Worm (Caenorhabditis elegans) whole organism, dauer: ENCODE results near the gene F29A7.3.

ENCODE experiments used
- unc-62 ChIP-seq: sonication (generic microtip); optimal IDR thresholded peaks from 2 replicates; lab custom pipeline; 2017; ENCODE audit warnings: missing biosample characterization, missing genetic modification reagents, missing genetic modification characterization

Gene F29A7.3

DNA sequence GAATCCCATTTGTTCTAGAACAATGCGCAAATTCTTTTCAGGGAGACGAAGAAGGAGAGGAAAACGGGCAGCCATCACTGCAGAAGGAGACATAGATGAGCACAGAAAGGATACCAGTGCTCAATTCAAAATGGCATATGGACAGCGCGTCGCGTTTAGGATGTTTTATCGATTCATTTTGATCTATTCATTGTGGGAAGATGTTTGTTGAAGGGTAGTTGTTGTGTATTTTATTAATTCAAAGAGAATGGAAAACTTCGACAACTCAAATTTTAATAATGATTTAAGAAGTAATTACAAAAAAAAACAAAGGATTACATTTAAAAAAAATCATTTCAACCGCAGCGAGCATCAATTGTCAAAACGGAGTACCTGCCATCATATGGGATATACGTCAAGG lies 19.1 kb downstream of the F29A7.3 start, which contains the start of gene sdz-10:
TSS of gene sdz-10 (minus strand) at position 101 of the 400 bp plus-strand sequence.
- no peak for TF ChIP-seq unc-62 (GFP tag; lab: Kevin White, UChicago)

DNA sequence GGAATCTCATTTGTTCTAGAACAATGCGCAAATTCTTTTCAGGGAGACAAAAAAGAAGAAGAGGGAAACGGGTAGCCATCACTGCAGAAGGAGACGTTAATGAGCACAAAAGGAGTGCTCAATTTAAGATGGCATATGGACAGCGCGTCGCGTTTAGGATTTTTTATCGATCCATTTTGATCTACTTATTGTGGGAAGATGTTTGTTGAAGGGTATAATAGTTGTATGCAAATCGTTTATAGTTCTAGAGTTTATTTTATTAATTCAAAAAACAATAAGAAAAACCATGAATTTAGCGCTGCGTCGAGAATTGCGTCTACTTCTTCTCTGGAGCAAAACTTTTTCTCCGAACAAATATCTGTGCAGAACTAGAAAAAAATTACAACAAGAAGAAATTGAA lies 20.4 kb downstream of the F29A7.3 start, which contains the start of gene sdz-9:
TSS of gene sdz-9 (minus strand) at position 101 of the 400 bp plus-strand sequence.
- no peak for TF ChIP-seq unc-62 (GFP tag; lab: Kevin White, UChicago)

DNA sequence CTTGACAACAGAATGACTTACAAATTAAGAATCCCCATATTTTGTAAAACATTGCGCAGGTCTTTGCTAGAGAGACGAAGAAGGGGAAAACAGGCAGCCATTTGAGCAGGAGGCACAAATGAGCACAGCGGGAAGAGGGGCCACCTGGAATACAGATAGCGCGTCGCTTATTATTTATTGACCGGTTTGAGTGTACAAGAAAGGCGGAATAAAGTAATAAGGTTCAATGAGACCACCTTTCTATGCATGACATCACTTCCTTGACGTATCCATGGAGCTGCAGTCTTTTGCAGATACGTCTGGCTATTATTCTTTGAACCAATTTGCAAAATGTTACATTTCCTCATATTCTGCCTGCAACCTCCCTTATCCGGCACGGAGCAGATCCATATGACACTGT lies 21.8 kb downstream of the F29A7.3 start, which contains the start of gene fbxb-111:
TSS of gene fbxb-111 (minus strand) at position 101 of the 400 bp plus-strand sequence.
- TF ChIP-seq unc-62 (GFP tag; lab: Kevin White, UChicago) = no peak

DNA sequence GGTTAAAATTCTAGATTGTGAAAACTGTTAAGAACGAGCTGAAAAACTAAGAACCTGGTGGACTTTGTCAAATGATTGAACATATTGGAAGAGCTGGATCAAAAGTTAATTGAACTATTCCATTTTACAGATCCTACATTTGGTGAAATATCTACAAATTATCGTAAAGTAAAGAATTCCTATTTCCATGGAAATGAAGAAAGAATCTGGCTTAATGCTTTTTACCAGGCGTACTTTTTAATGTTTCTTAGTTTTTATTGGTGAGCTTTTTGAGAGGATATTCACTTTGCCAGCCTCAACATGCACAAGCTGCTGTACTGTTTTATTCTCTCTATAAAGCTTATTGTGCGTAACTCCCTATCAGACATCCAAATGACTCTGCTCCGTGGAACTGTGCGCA lies 24.7 kb downstream of the F29A7.3 start, which contains the start of gene F08D12.4:
TSS of gene F08D12.4 (plus strand) at position 301 of the 400 bp plus-strand sequence.
- TF ChIP-seq unc-62 (GFP tag; lab: Kevin White, UChicago) = no peak

DNA sequence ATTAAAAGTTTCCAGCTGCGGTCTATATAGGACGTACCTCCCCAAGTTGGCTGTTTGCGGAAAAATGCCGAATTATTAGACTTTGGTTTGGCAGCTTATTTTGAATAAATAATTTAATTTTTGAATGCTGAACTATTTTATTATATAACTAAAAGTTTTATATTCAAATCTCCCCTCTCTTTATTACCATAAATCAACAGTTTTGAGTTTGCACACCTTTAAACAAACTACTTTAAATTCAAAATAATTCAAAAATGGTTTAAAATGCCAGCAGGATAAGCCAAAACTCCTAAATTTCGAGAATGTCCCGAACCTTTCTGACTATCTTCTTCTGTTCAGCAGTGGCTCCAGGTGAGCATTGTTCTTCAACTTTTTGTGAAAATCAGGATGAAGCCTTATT lies 26.2 kb downstream of the F29A7.3 start, which contains the start of gene F08D12.3:
TSS of gene F08D12.3 (plus strand) at position 301 of the 400 bp plus-strand sequence.
- no peak for TF ChIP-seq unc-62 (GFP tag; lab: Kevin White, UChicago)

DNA sequence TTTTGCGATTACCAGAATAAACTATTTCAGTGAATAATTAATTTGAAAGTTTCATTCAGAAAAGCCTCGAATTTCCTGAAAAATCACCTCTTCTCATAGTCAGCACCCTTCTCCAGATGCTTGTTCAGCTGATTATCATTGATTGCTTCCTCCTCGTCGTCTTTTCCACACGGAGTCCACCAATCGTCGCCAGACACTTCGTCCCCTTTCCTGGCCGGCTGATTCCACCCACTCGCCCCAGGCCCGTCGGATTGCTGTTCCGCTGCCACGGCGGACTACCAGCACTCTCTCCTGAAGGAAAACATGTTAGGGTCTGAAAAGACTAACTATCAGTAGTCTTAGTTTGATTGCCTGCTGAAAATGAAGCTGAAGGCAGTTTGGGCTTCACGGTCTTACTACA lies 27.7 kb downstream of the F29A7.3 start:
- no peak for TF ChIP-seq unc-62 (GFP tag; lab: Kevin White, UChicago)

DNA sequence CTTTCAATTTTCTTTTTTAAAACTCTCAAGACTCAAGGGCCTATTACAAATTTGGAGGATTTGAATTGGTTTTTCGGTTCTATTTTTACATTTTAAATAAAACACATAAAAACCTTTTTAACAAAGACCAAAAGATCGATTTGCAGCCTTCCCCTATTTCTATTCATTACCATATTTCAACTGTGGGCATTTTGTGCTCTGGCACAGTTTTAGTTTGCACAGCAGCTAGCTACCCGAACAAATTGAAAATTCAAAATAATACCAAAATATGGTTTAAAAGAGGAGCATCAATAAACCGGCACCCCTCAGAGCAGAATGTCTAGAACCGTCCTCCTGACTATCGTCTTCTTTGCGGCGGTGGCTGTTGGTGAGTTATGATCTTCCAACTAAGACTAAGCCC lies 28.3 kb downstream of the F29A7.3 start, which contains the start of gene F08D12.2:
TSS of gene F08D12.2 (plus strand) at position 301 of the 400 bp plus-strand sequence.
- no peak for TF ChIP-seq unc-62 (GFP tag; lab: Kevin White, UChicago)

DNA sequence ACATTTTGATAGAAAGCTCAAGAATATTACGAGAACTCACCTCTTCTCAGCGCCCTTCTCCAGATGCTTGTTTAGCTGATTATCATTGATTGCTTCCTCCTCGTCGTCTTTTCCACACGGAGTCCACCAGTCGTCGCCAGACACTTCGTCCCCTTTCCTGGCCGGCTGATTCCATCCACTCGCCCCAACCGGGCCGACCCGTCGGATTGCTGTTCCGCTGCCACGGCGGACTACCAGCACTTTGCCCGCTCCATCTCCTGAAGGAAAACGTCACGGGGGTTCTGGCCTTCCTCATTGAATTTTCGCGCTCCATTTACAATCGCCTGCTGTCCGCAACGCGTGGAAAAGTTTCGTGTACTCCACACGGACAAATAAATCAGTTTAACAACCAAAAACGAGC lies 30.3 kb downstream of the F29A7.3 start:
- TF ChIP-seq unc-62 (GFP tag; lab: Kevin White, UChicago) = no peak

DNA sequence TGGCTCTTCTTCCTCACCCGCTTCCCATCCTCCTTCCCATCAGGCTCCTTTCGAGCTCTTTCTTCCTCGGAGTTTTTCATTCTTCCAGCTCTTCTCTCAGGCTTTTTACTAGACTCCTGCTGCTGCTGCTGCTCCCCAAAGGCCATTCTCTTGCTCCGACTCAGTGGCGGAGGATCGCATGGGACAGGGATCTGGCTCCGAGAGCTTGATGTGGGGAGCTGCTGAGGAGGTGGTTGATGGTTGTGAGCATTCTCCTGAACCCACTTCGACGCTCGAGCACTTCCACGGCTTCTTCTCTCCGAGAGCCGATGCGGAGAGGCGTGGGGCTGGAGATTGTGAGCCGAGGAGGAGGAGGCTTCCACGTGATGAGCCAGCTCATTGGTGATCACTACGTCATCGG lies 32.7 kb downstream of the F29A7.3 start:
- TF ChIP-seq unc-62 (GFP tag; lab: Kevin White, UChicago) = no peak

DNA sequence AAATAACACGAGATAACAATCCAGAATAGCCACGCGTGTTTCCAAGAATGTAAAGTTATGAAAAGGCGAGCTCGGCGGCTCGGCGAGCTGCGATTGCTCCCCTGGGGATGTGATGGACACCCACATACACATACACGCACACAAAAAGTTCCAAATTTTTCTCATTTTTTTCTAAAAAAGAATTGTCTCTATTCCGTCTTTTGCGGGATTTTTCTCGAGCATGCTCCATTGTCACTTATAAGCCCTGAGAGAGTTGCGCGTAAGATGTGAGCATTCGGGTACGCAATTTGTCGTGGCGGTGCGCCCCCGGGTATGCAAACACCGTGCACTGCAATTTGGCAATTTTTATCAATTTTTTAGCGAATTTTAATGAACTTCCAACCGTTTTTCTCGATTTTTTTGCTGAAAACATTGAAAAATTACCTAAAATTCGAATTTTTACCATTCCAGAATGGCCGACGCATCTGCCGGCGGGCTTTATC lies 34.0 kb downstream of the F29A7.3 start, which contains the start of the genes F08D12.12 and srpa-72:
TSS of gene F08D12.12 (minus strand) at position 51 of the 482 bp plus-strand sequence.
TSS of gene srpa-72 (plus strand) at position 451 of the 482 bp plus-strand sequence.
- no peak for TF ChIP-seq unc-62 (GFP tag; lab: Kevin White, UChicago)

DNA sequence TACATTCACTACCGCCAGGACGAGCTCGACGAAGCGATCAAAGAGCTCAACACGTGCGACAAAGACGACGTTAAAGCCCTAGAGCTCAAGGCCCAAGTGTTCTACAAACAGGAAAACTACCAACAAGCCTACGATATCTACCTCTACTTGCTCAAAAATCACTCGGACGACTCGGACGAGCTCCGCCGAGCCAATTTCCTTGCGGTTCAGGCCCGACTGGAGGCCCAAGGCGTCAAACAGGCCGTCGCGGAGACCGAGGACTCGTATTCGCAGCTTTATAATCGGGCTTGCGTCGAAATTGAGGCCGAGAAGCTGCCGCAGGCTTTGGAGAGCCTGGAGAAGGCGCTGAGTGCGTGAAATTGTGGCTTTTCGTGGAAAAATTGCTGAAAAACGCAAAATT lies 34.8 kb downstream of the F29A7.3 start:
- no peak for TF ChIP-seq unc-62 (GFP tag; lab: Kevin White, UChicago)

DNA sequence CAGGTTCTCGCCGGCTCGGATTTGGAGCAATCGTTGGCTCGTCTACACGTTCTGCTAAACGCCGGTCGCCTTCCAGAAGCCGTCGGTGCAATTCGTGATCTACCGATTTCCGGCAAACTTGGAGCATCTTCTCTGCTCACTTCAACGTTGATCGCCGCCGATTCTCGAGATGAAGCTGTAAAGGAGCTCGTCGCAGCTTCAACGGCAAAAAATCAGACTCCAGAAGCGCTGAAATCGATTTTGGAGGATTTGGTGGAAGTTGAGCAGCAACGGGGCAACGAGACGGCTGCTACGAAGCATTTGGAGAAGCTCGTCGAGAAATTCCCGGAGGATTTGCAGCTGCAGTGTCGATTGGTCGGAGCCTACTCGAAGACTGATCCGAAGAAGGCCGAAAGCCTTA lies 38.6 kb downstream of the F29A7.3 start:
- no peak for TF ChIP-seq unc-62 (GFP tag; lab: Kevin White, UChicago)

DNA sequence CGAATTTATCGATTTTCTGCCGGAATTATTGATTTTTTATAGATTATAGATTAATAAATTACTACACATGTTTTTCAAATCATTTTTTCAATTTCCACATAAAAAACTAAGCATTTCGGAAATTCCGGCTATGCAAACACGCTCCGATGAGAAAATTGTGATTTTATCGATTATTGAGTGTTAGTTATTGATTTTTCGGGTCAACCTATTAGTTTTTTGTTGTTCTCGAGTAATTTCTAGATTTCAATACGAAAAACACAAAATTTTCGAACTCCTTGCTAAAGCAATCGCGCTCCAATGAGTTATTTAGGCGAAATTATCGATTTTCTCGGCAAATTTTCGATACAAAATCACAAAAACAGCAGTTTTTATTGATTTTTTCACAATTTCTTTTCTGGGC lies 42.3 kb downstream of the F29A7.3 start:
- TF ChIP-seq unc-62 (GFP tag; lab: Kevin White, UChicago) = no peak

DNA sequence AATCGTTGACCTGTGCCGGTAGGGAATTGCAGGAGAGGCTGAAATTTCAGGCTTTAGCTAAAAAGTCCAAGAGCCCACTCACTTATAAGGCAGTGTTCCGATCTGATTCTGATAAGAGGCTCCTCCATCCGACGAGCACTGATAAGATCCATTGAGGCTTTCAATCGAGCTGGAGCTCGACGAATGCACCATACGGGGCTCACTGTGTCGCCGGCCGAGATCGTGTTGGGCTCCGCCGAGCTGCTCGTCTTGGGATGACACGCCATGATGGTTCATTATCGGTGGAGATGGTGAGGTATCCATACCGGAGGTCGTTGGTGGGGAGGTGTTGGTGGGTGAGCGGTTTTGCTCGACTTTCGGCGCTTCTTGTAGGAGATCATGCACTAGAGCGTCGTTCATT lies 43.3 kb downstream of the F29A7.3 start:
- no peak for TF ChIP-seq unc-62 (GFP tag; lab: Kevin White, UChicago)

DNA sequence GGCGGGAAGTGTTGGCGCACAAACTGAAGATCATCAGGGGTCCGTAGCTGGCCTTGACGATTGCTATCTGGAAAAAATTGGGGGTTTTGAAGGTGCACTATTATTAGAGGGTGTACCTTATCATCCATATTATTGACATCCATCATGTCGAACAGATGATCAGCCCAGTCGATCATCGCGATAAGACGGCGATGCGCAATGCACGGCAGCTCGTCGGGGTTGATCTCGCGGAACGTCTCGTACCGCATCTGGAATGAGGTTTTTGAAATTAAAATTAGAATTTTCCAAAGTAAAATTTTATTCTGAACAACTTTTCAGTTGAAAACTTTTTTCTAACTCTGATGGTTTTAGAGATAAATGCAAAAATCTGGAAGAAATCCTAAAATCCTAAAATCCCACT lies 44.9 kb downstream of the F29A7.3 start:
- TF ChIP-seq unc-62 (GFP tag; lab: Kevin White, UChicago) = no peak

DNA sequence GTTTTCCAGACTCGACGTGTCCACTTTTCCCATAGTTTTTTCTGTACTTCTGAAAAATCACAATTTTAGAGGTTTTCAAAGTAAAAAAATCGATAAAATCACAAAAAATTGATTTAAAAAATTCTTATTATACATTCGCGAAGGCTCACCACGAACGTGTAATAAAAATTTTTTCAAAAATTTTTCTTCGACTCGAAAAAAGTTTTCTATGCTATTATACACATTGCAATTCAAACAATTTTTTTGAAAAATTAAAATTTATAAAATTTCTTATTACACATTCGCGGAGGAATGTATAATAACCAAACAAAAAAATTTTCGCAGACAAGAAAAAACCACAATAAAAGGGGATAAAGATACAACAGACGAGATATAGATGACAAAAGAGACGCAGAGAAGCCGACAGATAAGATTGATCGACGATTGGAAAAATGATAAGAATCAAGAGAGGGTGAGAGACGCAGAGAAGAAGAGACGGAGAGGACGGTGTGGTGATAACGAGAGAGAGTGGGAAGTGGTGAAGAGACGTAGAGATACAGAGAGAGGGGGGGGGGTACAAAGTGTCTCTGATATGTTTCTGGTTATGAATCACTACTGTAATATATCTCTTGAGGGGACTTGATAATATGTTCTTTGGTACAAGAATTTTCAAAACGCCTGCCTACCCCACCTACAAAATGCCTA lies 47.6 kb downstream of the F29A7.3 start, which contains the start of gene nhr-119:
TSS of gene nhr-119 (minus strand) at position 51 of the 684 bp plus-strand sequence.
- no peak for TF ChIP-seq unc-62 (GFP tag; lab: Kevin White, UChicago)
